Fruit fly (Drosophila melanogaster): ENCODE results near the gene chrb.

DNA sequence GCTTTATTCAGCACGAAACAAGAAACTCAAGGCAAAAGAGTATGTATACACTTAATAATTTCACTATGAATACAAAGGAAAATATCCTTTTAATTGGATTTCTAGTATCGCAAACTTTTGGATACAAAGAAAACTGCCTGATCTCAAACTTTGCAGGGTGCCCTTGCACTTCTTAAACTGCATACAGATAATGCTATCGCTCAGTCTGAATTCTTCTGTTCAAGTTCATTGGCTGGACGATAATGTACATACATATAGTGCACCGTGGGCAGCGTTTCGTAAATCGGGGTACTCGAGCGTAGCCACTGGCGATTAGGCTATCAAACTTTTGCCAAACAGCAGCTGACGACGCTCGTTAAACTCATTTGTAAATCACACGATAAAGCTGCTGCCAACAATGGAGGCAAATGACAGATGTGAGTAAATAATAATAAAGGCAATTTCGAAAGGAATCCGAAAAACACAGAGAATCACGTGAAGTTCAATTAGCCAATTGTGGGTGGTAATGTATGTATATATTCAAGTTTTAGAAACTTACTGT, 39.4 kb downstream of the chrb start:
- no peak for TF ChIP-seq CG11762 (GFP tag; optimal IDR thresholded peaks at IDR 0.05; ENCODE audit: insufficient read depth)
- no peak for TF ChIP-seq CG32006 (GFP tag; optimal IDR thresholded peaks at IDR 0.05)
- no peak for TF ChIP-seq Blimp-1 (GFP tag; optimal IDR thresholded peaks at IDR 0.05)
- TF ChIP-seq CG34406 (GFP tag; optimal IDR thresholded peaks at IDR 0.05): no peak
- no peak for TF ChIP-seq CG6854 (GFP tag; optimal IDR thresholded peaks at IDR 0.05)
- TF ChIP-seq Smox (GFP tag; optimal IDR thresholded peaks at IDR 0.05): no peak
- TF ChIP-seq Sox15 (GFP tag; optimal IDR thresholded peaks at IDR 0.05): no peak
- TF ChIP-seq CG10631 (GFP tag; optimal IDR thresholded peaks at IDR 0.05): no peak
- TF ChIP-seq OdsH (GFP tag; optimal IDR thresholded peaks at IDR 0.05): no peak
- TF ChIP-seq CG3919 (GFP tag; optimal IDR thresholded peaks at IDR 0.05): no peak
- no peak for TF ChIP-seq CG1621 (tag; optimal IDR thresholded peaks at IDR 0.05)
